Worm (Caenorhabditis elegans): Measurements from ENCODE around the gene Y73C8C.3.

- no peak for TF ChIP-seq mab-5 (tag; optimal IDR thresholded peaks at IDR 0.05)
- TF ChIP-seq dmd-4 (tag; optimal IDR thresholded peaks at IDR 0.05) = no peak
- no peak for TF ChIP-seq mdl-1 (tag; optimal IDR thresholded peaks at IDR 0.05)
- TF ChIP-seq elt-3 (tag; optimal IDR thresholded peaks at IDR 0.05) = no peak
- TF ChIP-seq F13H6.1 (tag; optimal IDR thresholded peaks at IDR 0.05) = no peak
- TF ChIP-seq egl-27 (tag; optimal IDR thresholded peaks at IDR 0.05) = no peak
These were observed at the start of gene Y73C8C.3 for ce11 chrV:3114973-3115372.

Data from whole organism, L2 larva.